Fruit fly (Drosophila melanogaster) S2 (cell line): ENCODE data around the gene CG2076.

Experiments
- CG8478 ChIP-seq: fragments of >200 bp; optimal IDR thresholded peaks from 2 replicates; lab custom pipeline; 2018
- CTCF ChIP-seq, 2 experiments: fragments of >200 bp; optimal IDR thresholded peaks; 2 replicates each; lab custom pipeline; 2018

CG2076 gene

dm6 chrX:11108845-11109450, 18.9 kb downstream of the CG2076 start:
- TF ChIP-seq CTCF (optimal IDR thresholded peaks at IDR 0.05; lab: Kevin White, UChicago): peak; percentile 40 to 49
- no peak for TF ChIP-seq CG8478 (lab: Kevin White, UChicago)

DNA sequence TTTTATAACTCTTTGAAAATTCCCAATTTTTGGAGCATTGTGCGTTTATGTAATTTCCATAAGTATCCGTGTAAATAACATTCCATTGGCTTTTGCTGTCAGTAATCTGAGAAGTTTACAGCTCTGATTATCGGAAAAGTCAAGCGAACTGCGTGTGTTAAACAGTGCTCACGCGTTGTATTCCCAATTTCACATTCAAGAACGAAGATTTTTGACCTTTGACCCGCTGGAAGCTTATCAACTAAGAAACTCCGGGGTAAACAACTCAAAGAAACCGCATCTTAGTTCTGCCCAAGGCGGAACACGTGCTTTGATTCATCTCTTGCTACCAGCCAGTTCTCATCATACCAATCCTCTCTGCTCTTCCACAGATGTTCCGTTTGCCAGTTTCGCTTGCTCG, 19.7 kb downstream of the CG2076 start:
- TF ChIP-seq CTCF (optimal IDR thresholded peaks at IDR 0.05; lab: Kevin White, UChicago) (no peak), CG8478 (lab: Kevin White, UChicago) (no peak)

- no peak for TF ChIP-seq CTCF (optimal IDR thresholded peaks at IDR 0.05; lab: Kevin White, UChicago)
- no peak for TF ChIP-seq CG8478 (lab: Kevin White, UChicago)
Observed at dm6 chrX:11123561-11123960, 33.6 kb downstream of the CG2076 start.

DNA sequence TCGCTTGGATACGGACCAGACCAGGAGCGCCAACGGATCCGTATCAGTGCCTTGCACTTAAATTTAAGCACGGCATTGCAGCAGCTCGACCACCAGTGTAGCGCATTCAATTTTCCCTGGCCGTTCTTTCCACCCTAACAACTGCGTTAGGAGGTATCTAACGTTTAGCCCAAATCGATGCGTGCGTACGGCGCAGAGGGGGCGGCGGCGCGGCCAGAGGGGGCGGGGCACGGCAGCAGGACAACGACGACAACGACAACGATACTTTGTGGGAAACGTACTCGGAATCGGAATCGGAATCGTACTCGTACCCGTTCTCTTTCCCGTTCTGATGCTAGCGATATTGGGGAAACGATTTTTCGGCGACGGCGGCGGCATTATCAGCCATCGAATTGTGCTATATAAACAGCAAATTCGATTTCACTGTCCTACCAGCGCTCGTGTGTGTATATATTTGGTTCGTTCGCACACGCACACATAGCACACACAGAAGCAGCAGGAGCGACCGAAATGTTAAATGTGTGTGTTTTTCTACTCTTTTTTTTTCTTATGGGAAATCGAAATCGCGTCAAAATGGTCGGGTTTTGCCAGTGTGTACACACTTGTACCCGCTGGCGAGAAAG, 34.2 kb downstream of the CG2076 start, which contains the start of gene CG11122:
TSS of gene CG11122 (minus strand) at position 601 of the 623 bp plus-strand sequence.
- TF ChIP-seq CTCF (optimal IDR thresholded peaks at IDR 0.05; lab: Kevin White, UChicago) (no peak), CG8478 (lab: Kevin White, UChicago) (no peak)

DNA sequence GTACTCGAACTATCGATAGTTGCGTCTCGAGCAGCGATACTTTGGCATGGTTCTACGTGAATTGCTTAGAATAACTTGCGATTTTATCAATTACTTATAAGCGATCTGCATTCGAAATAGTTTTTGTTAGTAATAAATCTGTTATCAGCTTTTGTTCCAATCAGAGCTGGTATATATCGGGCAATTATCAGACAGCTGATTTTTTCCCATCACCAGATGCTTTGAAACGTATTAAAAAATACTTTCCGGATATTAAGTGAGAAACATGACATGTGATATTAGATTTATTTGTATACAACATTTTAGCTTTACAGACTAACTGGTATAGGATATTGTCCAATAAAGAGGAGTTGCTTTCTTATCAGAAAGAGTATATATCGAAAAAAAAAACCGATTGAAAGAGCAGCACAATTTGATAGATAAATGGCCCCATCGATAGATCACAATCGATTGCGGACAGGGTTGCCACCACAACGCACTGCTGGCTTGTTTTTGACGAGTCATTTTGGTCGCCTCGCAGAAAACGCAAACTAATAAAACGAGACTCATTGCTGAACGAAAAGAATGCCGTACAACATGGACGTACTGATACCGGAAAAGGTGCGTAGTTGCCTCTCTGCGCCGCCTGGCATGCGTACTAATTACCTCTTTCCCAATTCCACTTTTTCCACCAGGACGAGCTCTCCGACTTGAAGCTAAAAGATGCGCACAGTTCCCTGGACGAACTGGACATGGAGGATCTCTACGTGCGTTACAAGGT, 34.9 kb downstream of the CG2076 start, which contains the start of gene Rpt3:
TSS of gene Rpt3 (plus strand) at position 353 of the 760 bp plus-strand sequence.
- TF ChIP-seq CTCF (optimal IDR thresholded peaks at IDR 0.05; lab: Kevin White, UChicago) (no peak), CG8478 (lab: Kevin White, UChicago) (no peak)

DNA sequence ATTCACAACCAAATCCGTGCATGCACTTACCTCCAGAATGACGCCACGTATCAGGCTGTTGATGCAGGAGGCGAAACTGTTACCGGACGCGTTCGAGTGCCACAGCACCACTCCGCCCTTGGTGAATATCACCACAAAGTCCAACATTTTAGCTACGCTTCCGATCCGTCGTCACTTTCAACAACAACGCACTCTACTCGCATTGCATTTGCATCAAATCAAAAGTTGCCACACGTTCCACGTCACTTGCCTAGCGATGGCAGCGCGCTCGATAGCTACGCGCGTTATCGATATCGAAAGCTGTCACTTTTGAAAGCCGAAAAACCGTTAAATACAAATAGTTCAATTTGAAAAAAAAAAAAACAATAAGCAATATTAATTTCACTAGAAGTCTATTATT, 38.8 kb downstream of the CG2076 start, which contains the start of gene SrpRalpha:
TSS of gene SrpRalpha (minus strand) at position 260 of the 400 bp plus-strand sequence.
- TF ChIP-seq CG8478 (lab: Kevin White, UChicago) (no peak), CTCF (optimal IDR thresholded peaks at IDR 0.05; lab: Kevin White, UChicago) (no peak)

DNA sequence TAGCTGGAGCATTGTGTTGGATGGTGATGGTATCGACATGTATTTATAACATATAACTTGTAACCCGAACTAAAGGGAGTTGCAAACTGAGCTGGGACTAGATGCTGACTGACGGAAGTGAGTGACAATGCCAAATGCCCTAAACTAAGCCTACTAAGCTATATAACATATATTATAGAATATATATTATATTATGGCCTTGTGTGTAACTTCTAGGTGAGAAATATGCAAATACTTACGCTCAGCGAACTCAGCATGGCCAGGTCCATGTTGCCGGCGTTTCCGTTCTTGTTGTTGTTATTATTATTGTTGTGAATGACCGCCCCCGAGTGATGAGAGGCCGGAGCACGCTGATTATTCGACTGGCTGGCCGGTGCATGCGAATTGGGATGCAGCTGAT, 42.3 kb downstream of the CG2076 start, which contains the start of gene CG44385:
TSS of gene CG44385 (minus strand) at position 101 of the 400 bp plus-strand sequence.
- TF ChIP-seq CG8478 (lab: Kevin White, UChicago): no peak
- TF ChIP-seq CTCF (optimal IDR thresholded peaks at IDR 0.05; lab: Kevin White, UChicago): no peak

DNA sequence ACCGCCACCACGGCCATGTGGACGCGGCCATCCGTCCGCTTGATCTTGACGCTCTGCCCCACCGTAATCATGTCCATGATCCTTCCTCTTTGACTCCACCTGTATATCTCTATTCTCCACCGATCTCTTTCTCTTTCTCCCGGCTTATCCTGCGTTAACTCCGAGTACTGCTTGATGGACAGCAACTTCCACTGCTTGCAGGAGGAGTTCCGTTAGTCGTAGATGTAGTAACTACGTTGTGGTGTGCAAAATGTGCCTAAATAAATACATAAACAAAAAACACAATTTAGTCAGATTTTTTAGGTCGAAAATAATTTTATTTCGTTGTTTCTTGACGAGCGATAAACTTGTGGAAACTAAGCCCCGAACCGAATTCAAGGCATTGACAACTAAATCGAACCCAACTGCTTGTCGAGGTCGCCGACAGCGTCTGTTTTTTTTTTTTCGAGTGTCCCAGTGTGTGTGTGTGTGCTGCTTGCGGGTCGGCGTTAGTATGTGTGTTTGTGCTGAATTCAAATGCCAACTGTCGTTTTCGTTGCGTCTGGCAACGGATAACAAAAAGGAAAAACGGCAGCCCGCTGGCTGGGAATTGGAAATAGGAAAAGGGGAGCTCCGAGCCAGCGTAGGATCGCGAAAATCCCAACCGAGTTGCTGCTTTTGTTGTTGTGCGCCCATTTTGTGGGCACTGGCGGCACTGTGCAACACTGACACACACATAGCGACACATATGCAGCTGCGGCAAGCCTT, 46.0 kb downstream of the CG2076 start:
- TF ChIP-seq CTCF (optimal IDR thresholded peaks at IDR 0.05; lab: Kevin White, UChicago) (no peak), CG8478 (lab: Kevin White, UChicago) (no peak)

DNA sequence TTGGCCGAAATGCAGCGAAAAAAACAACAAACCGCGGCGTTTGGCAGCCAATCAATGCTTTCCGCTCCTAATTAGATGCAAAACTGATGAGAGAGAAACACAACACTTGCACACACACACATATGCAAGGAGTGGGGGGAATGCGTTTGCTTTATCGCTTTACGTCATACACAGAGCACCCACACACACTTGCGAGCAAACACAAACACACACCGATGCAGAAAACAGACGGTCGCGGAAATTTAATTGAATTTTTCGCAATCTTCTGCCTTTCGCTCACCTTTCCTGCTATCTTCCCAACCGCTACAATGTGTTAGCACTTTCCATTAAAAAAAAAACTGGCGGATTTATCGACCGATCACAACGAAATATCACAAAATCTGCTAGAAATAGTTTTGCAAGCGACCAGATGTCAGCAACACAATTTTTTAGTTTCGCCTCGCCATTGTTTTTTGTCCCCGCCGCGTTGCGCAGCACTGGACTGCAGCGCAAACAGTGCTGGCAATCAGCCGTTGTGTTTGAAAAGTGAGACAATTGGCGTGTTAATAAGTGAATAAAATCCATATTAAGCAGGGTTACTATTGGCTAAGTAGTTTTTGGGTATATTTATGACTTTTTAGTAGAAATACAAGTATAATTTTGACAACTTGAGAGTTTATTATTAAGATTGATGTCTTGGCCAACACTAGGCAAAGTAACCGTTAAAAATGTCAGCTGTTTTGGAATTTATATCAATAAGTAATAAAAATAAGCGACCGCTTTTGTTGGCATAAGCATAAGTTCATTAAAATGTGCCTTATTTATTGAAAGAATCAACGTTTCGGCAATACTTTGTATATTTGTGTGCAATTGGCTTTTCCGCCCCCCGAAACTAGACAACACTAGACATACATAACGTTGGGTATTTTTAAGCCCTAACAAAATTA, 46.8 kb downstream of the CG2076 start, which contains the start of gene Klp10A:
TSS of gene Klp10A (minus strand) at position 532 of the 926 bp plus-strand sequence.
- no peak for TF ChIP-seq CTCF (optimal IDR thresholded peaks at IDR 0.05; lab: Kevin White, UChicago)
- no peak for TF ChIP-seq CG8478 (lab: Kevin White, UChicago)

dm6 chrX:11137566-11138186, 47.7 kb downstream of the CG2076 start, which contains the start of gene CDK2AP1:
TSS of gene CDK2AP1 (plus strand) at chrX:11137859.
- no peak for TF ChIP-seq CG8478 (lab: Kevin White, UChicago)
- TF ChIP-seq CTCF (optimal IDR thresholded peaks at IDR 0.05; lab: Kevin White, UChicago): peak in 1 of 2 experiments; percentile 28

dm6 chrX:11140163-11140562, 50.2 kb downstream of the CG2076 start, which contains the start of gene ssp7:
TSS of gene ssp7 (minus strand) at chrX:11140263.
- TF ChIP-seq CTCF (optimal IDR thresholded peaks at IDR 0.05; lab: Kevin White, UChicago) (no peak), CG8478 (lab: Kevin White, UChicago) (no peak)
